Worm (Caenorhabditis elegans) whole organism, mixed stage, embryonic: ENCODE data around the gene srw-17.

Experiments used
- lsy-2 ChIP-seq: fragments of 150-350 bp; optimal IDR thresholded peaks from 2 replicates; lab custom pipeline; 2014; ENCODE audit warnings: missing biosample characterization, missing genetic modification characterization
- nhr-12 ChIP-seq: fragments of 150-350 bp; optimal IDR thresholded peaks from 2 replicates; lab custom pipeline; 2014; ENCODE audit warnings: missing biosample characterization, missing genetic modification characterization
- nhr-76 ChIP-seq: sonication (generic microtip); optimal IDR thresholded peaks from 2 replicates; lab custom pipeline; 2017; ENCODE audit warnings: missing biosample characterization, missing genetic modification characterization
- snpc-4 ChIP-seq: fragments of 150-350 bp; optimal IDR thresholded peaks from 2 replicates; lab custom pipeline; 2014; ENCODE audit warnings: missing biosample characterization, missing genetic modification characterization
- zip-8 ChIP-seq: fragments of 150-350 bp; optimal IDR thresholded peaks from 2 replicates; lab custom pipeline; 2014; ENCODE audit warnings: missing biosample characterization, missing genetic modification characterization

- no peak for TF ChIP-seq nhr-76
- no peak for TF ChIP-seq zip-8 (tag; lab: Kevin White, UChicago)
- TF ChIP-seq lsy-2 (tag; lab: Kevin White, UChicago), result no peak
- TF ChIP-seq nhr-12 (tag; lab: Kevin White, UChicago), result no peak
- no peak for TF ChIP-seq snpc-4 (tag; lab: Kevin White, UChicago)
Observed at ce11 chrV:15268302-15268701, 8.5 kb downstream of the srw-17 start, which contains the start of gene srw-22.
